Fruit fly (Drosophila melanogaster): ENCODE measurements around the gene Ravus.

Gene Ravus

DNA sequence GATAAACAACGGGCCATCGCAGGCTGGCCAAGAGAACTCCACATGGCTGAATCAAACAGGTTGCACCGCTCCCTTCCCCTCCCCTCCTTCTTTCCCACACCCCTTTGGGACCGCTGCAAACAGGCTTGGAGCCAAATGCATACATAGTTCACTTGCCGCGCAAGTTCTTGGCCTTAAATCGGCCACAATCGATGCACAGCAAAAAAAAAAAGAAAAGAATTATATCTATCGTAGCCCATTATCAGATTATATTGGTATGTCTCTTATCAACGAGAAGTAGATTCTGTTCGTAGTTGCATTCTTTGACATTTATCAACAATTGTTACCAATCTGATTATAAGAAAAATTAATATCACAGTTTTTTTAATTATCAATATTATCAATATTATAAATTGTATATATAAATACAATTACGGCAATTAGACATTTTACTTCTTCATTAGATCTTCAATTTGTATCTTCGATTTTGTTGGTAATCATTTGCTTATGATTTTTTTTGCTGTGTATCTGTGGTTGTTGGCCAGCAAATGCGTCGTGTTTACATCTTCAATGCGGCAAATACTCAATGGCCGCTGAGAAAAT is 41.5 kb upstream of the Ravus start:
- TF ChIP-seq Vsx2 (GFP tag; optimal IDR thresholded peaks at IDR 0.05; ENCODE audit: partially characterized antibody), result peak; percentile 71
- peak; percentile 78 for TF ChIP-seq fru (GFP tag; optimal IDR thresholded peaks at IDR 0.05)
- TF ChIP-seq Myc (optimal IDR thresholded peaks at IDR 0.05), result no peak
- TF ChIP-seq psq (GFP tag; optimal IDR thresholded peaks at IDR 0.05), result peak; percentile 85
- TF ChIP-seq Hr78 (GFP tag; optimal IDR thresholded peaks at IDR 0.05), result no peak
- TF ChIP-seq h (GFP tag; optimal IDR thresholded peaks at IDR 0.05), result peak; percentile 61
- peak; percentile 78 for TF ChIP-seq rgr (GFP tag; optimal IDR thresholded peaks at IDR 0.05)
- no peak for TF ChIP-seq Dfd (GFP tag; optimal IDR thresholded peaks at IDR 0.05)
- no peak for TF ChIP-seq Jra (GFP tag; optimal IDR thresholded peaks at IDR 0.05)
- peak; percentile 36 for TF ChIP-seq woc (GFP tag; optimal IDR thresholded peaks at IDR 0.05)
- TF ChIP-seq foxo (GFP tag; optimal IDR thresholded peaks at IDR 0.05), result peak in 1 of 2 experiments; percentile 82
- peak; percentile 72 for TF ChIP-seq dmrt93B (GFP tag; optimal IDR thresholded peaks at IDR 0.05)
- peak; percentile 34 for TF ChIP-seq ey (GFP tag; optimal IDR thresholded peaks at IDR 0.05)
- peak; percentile 45 for TF ChIP-seq CG9705 (GFP tag; optimal IDR thresholded peaks at IDR 0.05)
- peak; percentile 91 for TF ChIP-seq Sp1 (GFP tag; optimal IDR thresholded peaks at IDR 0.05)
- TF ChIP-seq dl (GFP tag; optimal IDR thresholded peaks at IDR 0.05; ENCODE audit: insufficient read depth in 1 of 2, partially characterized antibody in 2 of 2), result peak in 1 of 2 experiments; percentile 11
- peak; percentile 79 for TF ChIP-seq Dif (GFP tag; optimal IDR thresholded peaks at IDR 0.05; ENCODE audit: partially characterized antibody)
- TF ChIP-seq br (GFP tag; optimal IDR thresholded peaks at IDR 0.05), result peak; percentile 19
- TF ChIP-seq HLH106 (tag; optimal IDR thresholded peaks at IDR 0.05), result peak; percentile 81
- peak; percentile 37 for TF ChIP-seq Hnf4 (GFP tag; optimal IDR thresholded peaks at IDR 0.05)
- TF ChIP-seq OdsH (GFP tag; optimal IDR thresholded peaks at IDR 0.05), result peak; percentile 85
- no peak for TF ChIP-seq GATAd (GFP tag; optimal IDR thresholded peaks at IDR 0.05)

DNA sequence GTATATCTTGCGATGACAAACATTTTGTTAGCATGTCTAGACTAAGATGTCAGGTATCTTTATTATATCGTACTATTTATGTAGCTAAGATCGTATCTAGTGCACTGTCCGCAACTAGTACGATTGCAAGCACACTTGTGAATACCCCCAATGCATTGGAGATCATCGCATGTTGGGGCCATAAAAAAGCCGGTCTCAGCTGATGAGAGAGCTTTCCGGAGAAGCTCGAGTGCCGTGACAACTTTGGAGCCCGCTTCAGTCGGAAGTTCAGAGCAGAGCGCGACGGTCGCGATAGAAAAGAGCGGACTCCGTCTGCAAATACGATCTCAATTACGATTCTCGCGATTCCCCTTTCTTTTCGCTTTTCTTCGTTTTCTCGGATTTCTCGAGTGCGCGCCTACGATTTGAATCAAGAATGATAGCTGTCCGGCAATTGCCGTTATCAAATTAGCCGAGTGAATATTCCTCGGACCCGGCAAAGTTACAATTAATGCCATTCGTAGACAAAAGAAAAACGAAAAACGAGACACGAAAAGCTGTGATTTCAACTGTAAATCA is 40.7 kb upstream of the Ravus start:
- no peak for TF ChIP-seq rgr (GFP tag; optimal IDR thresholded peaks at IDR 0.05)
- no peak for TF ChIP-seq usp (GFP tag; optimal IDR thresholded peaks at IDR 0.05)
- TF ChIP-seq fru (GFP tag; optimal IDR thresholded peaks at IDR 0.05), result peak; percentile 17
- peak; percentile 57 for TF ChIP-seq Dif (GFP tag; optimal IDR thresholded peaks at IDR 0.05; ENCODE audit: partially characterized antibody)
- TF ChIP-seq psq (GFP tag; optimal IDR thresholded peaks at IDR 0.05), result peak; percentile 51
- no peak for TF ChIP-seq Mio (GFP tag; optimal IDR thresholded peaks at IDR 0.05)
- TF ChIP-seq Vsx2 (GFP tag; optimal IDR thresholded peaks at IDR 0.05; ENCODE audit: partially characterized antibody), result peak; percentile 37
- TF ChIP-seq Myc (optimal IDR thresholded peaks at IDR 0.05), result no peak
- TF ChIP-seq h (GFP tag; optimal IDR thresholded peaks at IDR 0.05), result peak; percentile 22

DNA sequence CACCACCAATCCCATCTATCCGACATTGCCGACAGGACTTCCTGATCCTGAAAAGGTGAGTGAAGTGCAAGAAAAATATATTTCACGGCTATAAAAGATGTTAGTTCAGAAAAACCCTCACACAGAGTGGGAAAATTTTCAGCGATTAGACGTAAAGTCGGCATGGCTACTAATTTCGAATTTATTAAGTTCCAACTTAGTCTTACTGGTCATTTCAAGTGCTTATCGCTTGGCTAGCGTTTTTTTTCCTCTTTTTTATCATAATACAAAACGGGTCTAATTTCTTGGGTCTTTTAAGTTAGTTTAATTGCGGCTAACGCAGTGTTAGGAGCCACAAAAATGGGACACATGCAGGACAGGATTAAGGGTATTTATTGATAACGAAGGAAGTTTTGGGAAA is 39.3 kb upstream of the Ravus start, which contains the start of gene CG43208:
TSS of gene CG43208 (plus strand) at position 301 of the 400 bp plus-strand sequence.
- TF ChIP-seq fru (GFP tag; optimal IDR thresholded peaks at IDR 0.05), result no peak
- TF ChIP-seq tai (GFP tag; optimal IDR thresholded peaks at IDR 0.05), result no peak
- TF ChIP-seq lola (GFP tag; optimal IDR thresholded peaks at IDR 0.05), result no peak
- no peak for TF ChIP-seq h (GFP tag; optimal IDR thresholded peaks at IDR 0.05)
- TF ChIP-seq HLH106 (tag; optimal IDR thresholded peaks at IDR 0.05), result no peak

DNA sequence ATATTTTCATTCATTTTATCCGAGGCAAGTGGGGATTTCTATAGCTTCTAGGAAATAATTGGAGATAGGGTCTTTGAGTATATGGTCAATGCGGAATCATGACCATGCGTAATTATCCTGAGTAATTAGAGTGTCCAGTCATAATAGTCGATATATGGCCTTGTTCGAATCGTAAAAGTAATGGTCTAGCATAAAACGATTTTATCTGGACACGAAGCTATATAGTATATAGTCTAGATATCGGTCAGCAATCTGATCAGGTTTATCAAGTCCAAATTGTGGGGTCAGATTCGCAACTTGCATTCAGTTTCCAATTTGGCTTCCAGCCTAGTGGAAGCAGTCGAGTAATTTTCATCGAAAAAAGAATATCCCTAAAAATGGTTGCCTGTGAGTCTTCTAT is 38.5 kb upstream of the Ravus start, which contains the start of gene CG32473:
TSS of gene CG32473 (plus strand) at position 301 of the 400 bp plus-strand sequence.
- TF ChIP-seq GATAd (GFP tag; optimal IDR thresholded peaks at IDR 0.05) (no peak), Rel (GFP tag; optimal IDR thresholded peaks at IDR 0.05) (no peak), Rel (tag; optimal IDR thresholded peaks at IDR 0.05) (peak; percentile 13)

DNA sequence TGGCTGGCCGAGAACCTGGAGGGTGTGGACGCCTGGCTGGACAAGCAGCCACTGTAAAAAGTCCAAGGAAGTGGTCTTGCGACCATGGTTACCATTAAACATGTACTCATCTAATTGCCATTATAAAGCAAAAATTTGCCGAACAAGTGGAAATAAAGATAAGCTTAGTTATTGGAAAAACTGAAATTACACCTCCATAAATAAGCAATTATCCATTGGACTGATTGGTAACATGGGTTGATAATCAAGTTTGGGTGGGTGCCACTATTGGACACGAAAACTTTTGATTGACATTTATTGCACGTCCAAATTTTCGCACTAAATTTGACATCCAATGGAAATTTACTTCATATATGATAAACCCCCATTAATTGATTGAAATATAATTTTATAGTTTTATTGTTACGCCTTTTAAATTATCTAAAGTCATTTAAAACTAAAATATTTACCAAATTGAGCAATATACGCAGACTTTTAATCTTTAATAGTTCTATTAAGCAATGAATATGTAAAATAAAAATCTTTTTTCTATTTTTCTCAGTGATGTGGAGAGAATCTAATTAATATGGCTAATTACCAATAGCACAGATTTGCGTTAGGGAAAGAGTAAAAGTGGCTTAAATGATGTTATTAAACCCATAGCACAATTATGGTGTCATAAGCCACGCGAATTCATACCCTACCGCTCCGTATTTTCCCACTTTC is 34.4 kb upstream of the Ravus start, which contains the start of gene CG8774:
TSS of gene CG8774 (plus strand) at position 655 of the 705 bp plus-strand sequence.
- TF ChIP-seq HLH106 (tag; optimal IDR thresholded peaks at IDR 0.05), result no peak
- no peak for TF ChIP-seq Jra (GFP tag; optimal IDR thresholded peaks at IDR 0.05)
- TF ChIP-seq Myc (optimal IDR thresholded peaks at IDR 0.05), result no peak
- no peak for TF ChIP-seq Vsx2 (GFP tag; optimal IDR thresholded peaks at IDR 0.05; ENCODE audit: partially characterized antibody)
- no peak for TF ChIP-seq Hr78 (GFP tag; optimal IDR thresholded peaks at IDR 0.05)
- no peak for TF ChIP-seq CrebA (GFP tag; optimal IDR thresholded peaks at IDR 0.05; ENCODE audit: borderline replicate concordance)
- no peak for TF ChIP-seq Sp1 (GFP tag; optimal IDR thresholded peaks at IDR 0.05)
- no peak for TF ChIP-seq sage (GFP tag; optimal IDR thresholded peaks at IDR 0.05)
- TF ChIP-seq dsf (GFP tag; optimal IDR thresholded peaks at IDR 0.05; ENCODE audit: borderline replicate concordance), result no peak
- no peak for TF ChIP-seq brk (GFP tag; optimal IDR thresholded peaks at IDR 0.05)
- no peak for TF ChIP-seq OdsH (GFP tag; optimal IDR thresholded peaks at IDR 0.05)
- TF ChIP-seq Dfd (GFP tag; optimal IDR thresholded peaks at IDR 0.05), result no peak
- TF ChIP-seq tai (GFP tag; optimal IDR thresholded peaks at IDR 0.05), result no peak
- TF ChIP-seq Hnf4 (GFP tag; optimal IDR thresholded peaks at IDR 0.05), result no peak
- TF ChIP-seq woc (GFP tag; optimal IDR thresholded peaks at IDR 0.05), result no peak
- TF ChIP-seq Dif (GFP tag; optimal IDR thresholded peaks at IDR 0.05; ENCODE audit: partially characterized antibody), result no peak
